Worm (Caenorhabditis elegans) whole organism, L4 larva: ENCODE data around the gene F26C11.1.

Source experiments
- F37D6.2 ChIP-seq: sonication (generic microtip); optimal IDR thresholded peaks from 2 replicates; lab custom pipeline; 2016; ENCODE audit warnings: mild to moderate bottlenecking, missing genetic modification characterization, missing compliant biosample characterization
- Y105C5A.15 ChIP-seq: fragments of 200-800 bp; sonication (Bioruptor generic); IDR thresholded peaks from 2 replicates; pipeline ENCODE4 v1.3.6; 2022; ENCODE audit warnings: missing genetic modification characterization, missing compliant biosample characterization
- Y5F2A.4 ChIP-seq: fragments of 200-800 bp; sonication (Bioruptor generic); optimal IDR thresholded peaks from 2 replicates; lab custom pipeline; 2018; ENCODE audit warnings: mild to moderate bottlenecking, missing genetic modification characterization, missing compliant biosample characterization
- ZK546.5 ChIP-seq, 2 experiments: sonication (generic microtip); optimal IDR thresholded peaks; 2 replicates each; lab custom pipeline; 2017; ENCODE audit warnings: missing biosample characterization in 2 of 2, missing genetic modification characterization in 2 of 2
- aha-1 ChIP-seq: fragments of 150-350 bp; peaks from one replicate; lab custom pipeline; 2014; ENCODE audit warnings: missing biosample characterization, missing genetic modification characterization
- aly-2 ChIP-seq: sonication (generic microtip); optimal IDR thresholded peaks from 2 replicates; lab custom pipeline; 2018; ENCODE audit warnings: missing biosample characterization, missing genetic modification characterization
- ama-1 ChIP-seq: fragments of 150-350 bp; optimal IDR thresholded peaks from 2 replicates; lab custom pipeline; 2014; ENCODE audit warnings: inconsistent platforms, mixed read lengths
- attf-4 ChIP-seq: sonication (generic microtip); optimal IDR thresholded peaks from 3 replicates; lab custom pipeline; 2017; ENCODE audit warnings: missing biosample characterization, missing genetic modification characterization
- ceh-28 ChIP-seq: fragments of 150-350 bp; optimal IDR thresholded peaks from 2 replicates; lab custom pipeline; 2014; ENCODE audit warnings: missing biosample characterization, missing genetic modification reagents, missing genetic modification characterization
- ceh-32 ChIP-seq: sonication (generic microtip); optimal IDR thresholded peaks from 2 replicates; lab custom pipeline; 2016; ENCODE audit warnings: mild to moderate bottlenecking, missing genetic modification characterization, missing compliant biosample characterization; ENCODE audit not compliant: poor library complexity
- ceh-44 ChIP-seq: fragments of 200-800 bp; sonication (Bioruptor generic); IDR thresholded peaks from 2 replicates; pipeline ENCODE4 v1.3.6; 2022; ENCODE audit warnings: missing genetic modification reagents, missing genetic modification characterization, missing compliant biosample characterization
- ces-1 ChIP-seq: fragments of 150-350 bp; sonication (generic microtip); optimal IDR thresholded peaks from 4 replicates; lab custom pipeline; 2014; ENCODE audit warnings: missing biosample characterization, missing genetic modification reagents, missing genetic modification characterization
- ctbp-1 ChIP-seq: fragments of 200-800 bp; sonication (Bioruptor generic); IDR thresholded peaks from 2 replicates; pipeline ENCODE4 v1.3.6; 2022; ENCODE audit warnings: missing genetic modification reagents, missing genetic modification characterization, missing compliant biosample characterization
- daf-12 ChIP-seq: fragments of 150-350 bp; optimal IDR thresholded peaks from 2 replicates; lab custom pipeline; 2014; ENCODE audit warnings: missing biosample characterization, missing genetic modification reagents, missing genetic modification characterization
- daf-16 ChIP-seq, 3 experiments: sonication (generic microtip); optimal IDR thresholded peaks; 2 replicates each; lab custom pipeline; 2016 to 2017; ENCODE audit warnings: missing genetic modification characterization in 3 of 3, missing genetic modification reagents in 3 of 3, mild to moderate bottlenecking in 2 of 3, missing compliant biosample characterization in 2 of 3, missing biosample characterization in 1 of 3, moderate library complexity in 1 of 3
- daf-19 ChIP-seq: fragments of 200-800 bp; sonication (Bioruptor generic); conservative IDR thresholded peaks from 2 replicates; pipeline ENCODE4 v1.3.6; 2022; ENCODE audit warnings: missing genetic modification characterization, missing compliant biosample characterization
- dpl-1 ChIP-seq: fragments of 150-350 bp; optimal IDR thresholded peaks from 2 replicates; lab custom pipeline; 2014; ENCODE audit warnings: missing biosample characterization, missing genetic modification reagents, missing genetic modification characterization
- dve-1 ChIP-seq: sonication (generic microtip); optimal IDR thresholded peaks from 2 replicates; lab custom pipeline; 2017; ENCODE audit warnings: antibody characterized with exemption, mild to moderate bottlenecking, missing genetic modification characterization, missing compliant biosample characterization; ENCODE audit not compliant: insufficient read depth
- egl-43 ChIP-seq: fragments of 200-800 bp; sonication (Bioruptor generic); IDR thresholded peaks from 2 replicates; pipeline ENCODE4 v1.3.6; 2022; ENCODE audit warnings: missing genetic modification reagents, missing genetic modification characterization, missing compliant biosample characterization
- hlh-11 ChIP-seq: fragments of 200-800 bp; sonication (Bioruptor generic); optimal IDR thresholded peaks from 2 replicates; lab custom pipeline; 2018; ENCODE audit warnings: mild to moderate bottlenecking, missing genetic modification characterization, missing compliant biosample characterization
- lin-38 ChIP-seq: fragments of 200-800 bp; sonication (Bioruptor generic); IDR thresholded peaks from 2 replicates; pipeline ENCODE4 v1.3.6; 2022; ENCODE audit warnings: missing genetic modification reagents, missing genetic modification characterization, missing compliant biosample characterization
- lin-39 ChIP-seq: fragments of 150-350 bp; optimal IDR thresholded peaks from 2 replicates; lab custom pipeline; 2014; ENCODE audit warnings: missing biosample characterization, missing genetic modification reagents, missing genetic modification characterization
- lir-3 ChIP-seq: sonication (generic microtip); optimal IDR thresholded peaks from 2 replicates; lab custom pipeline; 2016; ENCODE audit warnings: mild to moderate bottlenecking, missing genetic modification characterization, missing compliant biosample characterization
- madf-5 ChIP-seq, 2 experiments: fragments of 200-800 bp; sonication (Bioruptor generic); IDR thresholded peaks; 2 replicates each; pipeline ENCODE4 v1.3.6; 2022; ENCODE audit warnings: missing compliant biosample characterization in 2 of 2, missing genetic modification characterization in 2 of 2
- mdt-29 ChIP-seq: fragments of 200-800 bp; sonication (Bioruptor generic); IDR thresholded peaks from 2 replicates; pipeline ENCODE4 v1.3.6; 2022; ENCODE audit warnings: missing genetic modification reagents, missing genetic modification characterization, missing compliant biosample characterization
- mep-1 ChIP-seq: fragments of 150-350 bp; sonication (generic microtip); optimal IDR thresholded peaks from 3 replicates; lab custom pipeline; 2014; ENCODE audit warnings: missing biosample characterization, missing genetic modification characterization
- mxl-2 ChIP-seq: fragments of 200-800 bp; sonication (Bioruptor generic); conservative IDR thresholded peaks from 2 replicates; pipeline ENCODE4 v1.3.6; 2022; ENCODE audit warnings: missing genetic modification reagents, missing genetic modification characterization, missing compliant biosample characterization
- nhr-41 ChIP-seq: fragments of 200-800 bp; sonication (Bioruptor generic); IDR thresholded peaks from 2 replicates; pipeline ENCODE4 v1.3.6; 2022; ENCODE audit warnings: missing genetic modification reagents, missing genetic modification characterization, missing compliant biosample characterization
- nhr-48 ChIP-seq: sonication (generic microtip); optimal IDR thresholded peaks from 2 replicates; lab custom pipeline; 2016; ENCODE audit warnings: mild to moderate bottlenecking, missing genetic modification characterization, missing compliant biosample characterization
- nhr-76 ChIP-seq: fragments of 150-350 bp; optimal IDR thresholded peaks from 2 replicates; lab custom pipeline; 2014; ENCODE audit warnings: missing biosample characterization, missing genetic modification characterization
- rbr-2 ChIP-seq: sonication (generic microtip); optimal IDR thresholded peaks from 2 replicates; lab custom pipeline; 2016; ENCODE audit warnings: missing genotype, missing genetic modification characterization, missing compliant biosample characterization
- snpc-1.2 ChIP-seq: fragments of 200-800 bp; sonication (Bioruptor generic); IDR thresholded peaks from 2 replicates; pipeline ENCODE4 v1.3.6; 2022; ENCODE audit warnings: missing genetic modification reagents, missing genetic modification characterization, missing compliant biosample characterization
- spr-3 ChIP-seq: fragments of 200-800 bp; sonication (Bioruptor generic); optimal IDR thresholded peaks from 2 replicates; lab custom pipeline; 2018; ENCODE audit warnings: mild to moderate bottlenecking, missing genetic modification characterization, missing compliant biosample characterization
- tra-1 ChIP-seq: fragments of 200-800 bp; sonication (Bioruptor generic); IDR thresholded peaks from 2 replicates; pipeline ENCODE4 v1.3.6; 2022; ENCODE audit warnings: missing genetic modification reagents, missing genetic modification characterization, missing compliant biosample characterization
- zip-11 ChIP-seq: fragments of 200-800 bp; sonication (Bioruptor generic); IDR thresholded peaks from 2 replicates; pipeline ENCODE4 v1.3.6; 2022; ENCODE audit warnings: missing genetic modification characterization, missing compliant biosample characterization
- zip-2 ChIP-seq: fragments of 150-350 bp; optimal IDR thresholded peaks from 2 replicates; lab custom pipeline; 2014; ENCODE audit warnings: missing biosample characterization, missing genetic modification characterization
- ztf-11 ChIP-seq: fragments of 150-350 bp; optimal IDR thresholded peaks from 2 replicates; lab custom pipeline; 2014; ENCODE audit warnings: missing biosample characterization, missing genetic modification characterization
- ztf-7 ChIP-seq: fragments of 150-350 bp; optimal IDR thresholded peaks from 2 replicates; lab custom pipeline; 2014; ENCODE audit warnings: missing biosample characterization, missing genetic modification characterization

Gene F26C11.1

DNA sequence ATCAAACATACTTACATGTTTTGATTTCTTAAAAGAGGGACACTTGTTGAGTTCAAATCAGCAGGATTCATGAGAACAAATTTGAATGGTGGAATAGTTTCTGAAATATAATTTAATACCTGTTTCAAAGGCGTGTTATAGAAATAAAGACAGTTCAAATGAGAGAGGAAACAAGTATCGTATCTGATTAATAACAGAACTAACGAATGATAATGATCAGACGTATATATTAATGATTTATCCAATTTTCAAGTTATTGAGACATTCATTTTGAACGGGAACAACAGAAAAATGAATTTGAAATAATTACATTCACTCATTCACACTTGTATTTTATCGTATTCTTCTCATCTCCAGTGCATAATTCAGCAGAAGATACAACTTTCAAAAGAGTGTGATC lies 38.9 kb upstream of the F26C11.1 start, which contains the start of gene chil-4 (continued):
- no peak for TF ChIP-seq ztf-11
- no peak for TF ChIP-seq ceh-32 (tag; lab: Kevin White, UChicago)
- TF ChIP-seq ama-1 (lab: Kevin White, UChicago), result no peak
- no peak for TF ChIP-seq nhr-48 (tag; lab: Kevin White, UChicago)

ce11 chrII:9857791-9858190 lies 36.7 kb upstream of the F26C11.1 start, which contains the start of gene chil-6:
Gene chil-6, minus strand, starts transcription at chrII:9857891.
- no peak for TF ChIP-seq mdt-29 (GFP tag; lab: Robert Waterston, UW)
- TF ChIP-seq lir-3 (tag; lab: Kevin White, UChicago), result no peak
- no peak for TF ChIP-seq lin-38 (GFP tag; lab: Robert Waterston, UW)
- no peak for TF ChIP-seq hlh-11 (tag; lab: Kevin White, UChicago)
- no peak for TF ChIP-seq aha-1 (tag; lab: Kevin White, UChicago)
- no peak for TF ChIP-seq ceh-44
- no peak for TF ChIP-seq mxl-2 (GFP tag; lab: Robert Waterston, UW)
- TF ChIP-seq spr-3 (GFP tag; lab: Kevin White, UChicago), result no peak
- no peak for TF ChIP-seq tra-1 (GFP tag; lab: Robert Waterston, UW)
- no peak for TF ChIP-seq nhr-41
- TF ChIP-seq dpl-1 (GFP tag; lab: Kevin White, UChicago), result no peak
- TF ChIP-seq ZK546.5 (tag; optimal IDR thresholded peaks at IDR 0.05; lab: Kevin White, UChicago), result no peak
- no peak for TF ChIP-seq ztf-7 (tag; lab: Kevin White, UChicago)
- no peak for TF ChIP-seq nhr-76 (tag; lab: Kevin White, UChicago)
- TF ChIP-seq daf-19 (GFP tag; lab: Robert Waterston, UW), result no peak
- no peak for TF ChIP-seq ctbp-1 (GFP tag; lab: Robert Waterston, UW)
- no peak for TF ChIP-seq aly-2

ce11 chrII:9859575-9859974 lies 35.0 kb upstream of the F26C11.1 start, which contains the start of gene chil-5:
Gene chil-5, minus strand, starts transcription at chrII:9859675.
- TF ChIP-seq zip-11 (GFP tag; lab: Robert Waterston, UW) (no peak), dve-1 (tag; lab: Kevin White, UChicago) (no peak), mep-1 (tag; lab: Kevin White, UChicago) (no peak), zip-2 (no peak), ceh-28 (no peak), nhr-76 (tag; lab: Kevin White, UChicago) (no peak), ces-1 (no peak), lir-3 (tag; lab: Kevin White, UChicago) (no peak), rbr-2 (tag; lab: Kevin White, UChicago) (no peak), egl-43 (GFP tag; lab: Robert Waterston, UW) (no peak), attf-4 (no peak), snpc-1.2 (no peak), lin-39 (tag; lab: Kevin White, UChicago) (no peak), Y105C5A.15 (GFP tag; lab: Robert Waterston, UW) (no peak), daf-16 (GFP tag; optimal IDR thresholded peaks at IDR 0.05; lab: Kevin White, UChicago) (no peak), daf-16 (tag; optimal IDR thresholded peaks at IDR 0.05; lab: Kevin White, UChicago) (no peak), Y5F2A.4 (GFP tag; lab: Kevin White, UChicago) (no peak), daf-12 (tag; lab: Kevin White, UChicago) (no peak), F37D6.2 (tag; lab: Kevin White, UChicago) (no peak), madf-5 (GFP tag; IDR thresholded peaks at IDR 0.05; lab: Robert Waterston, UW) (no peak)
